Worm (Caenorhabditis elegans): ENCODE measurements around the gene F56B3.2.

DNA sequence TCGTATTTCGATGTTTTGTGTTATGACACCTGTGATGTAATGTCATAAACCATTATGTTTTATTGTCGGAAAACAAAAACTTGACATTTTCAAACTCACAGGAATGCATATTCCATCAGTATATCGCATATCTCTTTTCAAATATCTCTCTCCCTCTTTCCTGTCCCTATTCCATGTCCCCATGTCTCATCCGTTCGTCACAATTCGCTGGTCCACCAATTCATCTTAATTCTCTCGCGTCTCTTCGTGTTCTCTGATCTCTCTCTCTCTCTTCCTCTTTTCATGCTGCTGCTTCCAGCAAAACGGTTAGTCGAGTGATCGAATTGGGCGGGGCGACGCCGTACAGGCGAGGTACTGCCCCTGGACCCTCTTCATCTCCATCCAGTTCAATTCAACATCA, 26.6 kb downstream of the F56B3.2 start:
- no peak for TF ChIP-seq fkh-10 (GFP tag; optimal IDR thresholded peaks at IDR 0.05)
- TF ChIP-seq nhr-11 (tag; optimal IDR thresholded peaks at IDR 0.05): no peak
- TF ChIP-seq snpc-4 (tag; optimal IDR thresholded peaks at IDR 0.05): no peak
- no peak for TF ChIP-seq nhr-76 (tag; optimal IDR thresholded peaks at IDR 0.05)
- TF ChIP-seq nhr-237 (tag; optimal IDR thresholded peaks at IDR 0.05): no peak
- TF ChIP-seq aly-2 (tag; optimal IDR thresholded peaks at IDR 0.05): no peak
- no peak for TF ChIP-seq zag-1 (tag; optimal IDR thresholded peaks at IDR 0.05)
- no peak for TF ChIP-seq pqm-1 (tag; optimal IDR thresholded peaks at IDR 0.05)
- TF ChIP-seq lsy-12 (tag; optimal IDR thresholded peaks at IDR 0.05): no peak
- no peak for TF ChIP-seq nhr-12 (tag; optimal IDR thresholded peaks at IDR 0.05)
- no peak for TF ChIP-seq ztf-11 (tag; optimal IDR thresholded peaks at IDR 0.05)
- TF ChIP-seq lin-15B (tag; optimal IDR thresholded peaks at IDR 0.05): no peak
- TF ChIP-seq ceh-82 (tag; optimal IDR thresholded peaks at IDR 0.05): no peak

Data from whole organism, L3 larva.